Fruit fly (Drosophila melanogaster): ENCODE data around the gene Clic.

Clic gene

DNA sequence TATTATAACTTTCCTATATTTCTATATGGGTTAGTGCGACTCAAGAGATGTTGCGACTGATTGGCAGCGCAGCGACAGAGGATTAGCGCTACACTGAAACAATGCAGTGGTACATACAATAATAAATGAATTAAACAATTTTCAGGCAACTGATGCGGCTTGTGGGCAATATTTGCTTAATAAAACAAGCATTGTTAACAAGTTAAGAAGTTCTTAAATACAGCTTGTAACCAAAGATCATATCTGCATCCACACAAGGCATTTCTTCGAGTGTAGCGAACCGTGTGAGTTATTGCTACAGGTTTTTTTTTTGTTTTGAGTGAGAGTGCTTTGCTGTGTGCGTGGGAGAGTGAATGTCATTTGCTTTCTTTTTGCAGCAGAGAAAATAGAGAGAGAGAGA, 16.8 kb upstream of the Clic start (continued):
- TF ChIP-seq CG7839 (tag; optimal IDR thresholded peaks at IDR 0.05) (peak; percentile 81), Hsf (GFP tag; optimal IDR thresholded peaks at IDR 0.05) (peak; percentile 76), Ets97D (GFP tag; optimal IDR thresholded peaks at IDR 0.05) (peak; percentile 28), CG17385 (GFP tag; optimal IDR thresholded peaks at IDR 0.05) (peak; percentile 63), CG11723 (GFP tag; optimal IDR thresholded peaks at IDR 0.05) (peak; percentile 56), CG4820 (GFP tag; optimal IDR thresholded peaks at IDR 0.05) (peak; percentile 83), CG11696 (GFP tag; IDR thresholded peaks at IDR 0.05) (no peak), Ptx1 (GFP tag; IDR thresholded peaks at IDR 0.05) (peak; percentile 84), tll (GFP tag; optimal IDR thresholded peaks at IDR 0.05) (no peak), row (GFP tag; IDR thresholded peaks at IDR 0.05) (peak; percentile 79), Sin3A (optimal IDR thresholded peaks at IDR 0.05) (no peak), wdn (GFP tag; IDR thresholded peaks at IDR 0.05) (no peak), nau (GFP tag; optimal IDR thresholded peaks at IDR 0.05) (peak; percentile 68), scrt (GFP tag; optimal IDR thresholded peaks at IDR 0.05) (peak; percentile 49), psq (GFP tag; optimal IDR thresholded peaks at IDR 0.05) (no peak), maf-S (GFP tag; optimal IDR thresholded peaks at IDR 0.05) (peak; percentile 58), CG7987 (GFP tag; optimal IDR thresholded peaks at IDR 0.05) (no peak), CG3847 (GFP tag; IDR thresholded peaks at IDR 0.05) (peak; percentile 55; the same call in 1 of the 2 replicates), D19A (tag; optimal IDR thresholded peaks at IDR 0.05) (peak; percentile 28), Hmx (GFP tag; optimal IDR thresholded peaks at IDR 0.05) (peak; percentile 59), Bteb2 (GFP tag; optimal IDR thresholded peaks at IDR 0.05) (peak; percentile 40), CG12155 (GFP tag; optimal IDR thresholded peaks at IDR 0.05) (peak; percentile 51), onecut (GFP tag; IDR thresholded peaks at IDR 0.05) (peak; percentile 59), CG11456 (GFP tag; IDR thresholded peaks at IDR 0.05) (peak; percentile 54; the same call in 1 of the 3 replicates), croc (GFP tag; conservative IDR thresholded peaks at IDR 0.05) (no peak; the same call in 2 of the 3 replicates), Deaf1 (tag; optimal IDR thresholded peaks at IDR 0.05) (peak; percentile 12), CG7357 (GFP tag; IDR thresholded peaks at IDR 0.05) (peak; percentile 59; the same call in 2 of the 3 replicates), repo (GFP tag; optimal IDR thresholded peaks at IDR 0.05) (peak; percentile 64), CG2120 (GFP tag; optimal IDR thresholded peaks at IDR 0.05) (peak; percentile 76), tup (GFP tag; optimal IDR thresholded peaks at IDR 0.05) (no peak), CG8765 (GFP tag; IDR thresholded peaks at IDR 0.05) (peak; percentile 49; the same call in 1 of the 2 replicates), phol (tag; optimal IDR thresholded peaks at IDR 0.05) (peak; percentile 81), twi (tag; optimal IDR thresholded peaks at IDR 0.05) (no peak), MBD-R2 (GFP tag; IDR thresholded peaks at IDR 0.05) (no peak), CG4617 (GFP tag; optimal IDR thresholded peaks at IDR 0.05; ENCODE audit: borderline replicate concordance) (peak; percentile 17), Bdp1 (GFP tag; optimal IDR thresholded peaks at IDR 0.05) (no peak), CG5245 (GFP tag; optimal IDR thresholded peaks at IDR 0.05) (peak; percentile 69), nerfin-1 (tag; optimal IDR thresholded peaks at IDR 0.05) (peak; percentile 53), NK7.1 (GFP tag; optimal IDR thresholded peaks at IDR 0.05) (peak; percentile 38), CG34422 (GFP tag; IDR thresholded peaks at IDR 0.05) (peak; percentile 76), Sox102F (GFP tag; optimal IDR thresholded peaks at IDR 0.05) (peak; percentile 90), nom (GFP tag; optimal IDR thresholded peaks at IDR 0.05) (peak; percentile 66), CG7745 (tag; optimal IDR thresholded peaks at IDR 0.05) (no peak), CG9817 (tag; optimal IDR thresholded peaks at IDR 0.05) (peak; percentile 61), Mrtf (GFP tag; IDR thresholded peaks at IDR 0.05) (no peak; the same call in 2 of the 3 replicates), CG10431 (GFP tag; optimal IDR thresholded peaks at IDR 0.05) (no peak), CG16863 (GFP tag; optimal IDR thresholded peaks at IDR 0.05) (peak; percentile 53), dysf (GFP tag; IDR thresholded peaks at IDR 0.05) (peak; percentile 79), sens-2 (GFP tag; IDR thresholded peaks at IDR 0.05) (peak; percentile 67), CG14014 (GFP tag; IDR thresholded peaks at IDR 0.05) (peak; percentile 67; the same call in 1 of the 2 replicates), fu2 (GFP tag; optimal IDR thresholded peaks at IDR 0.05) (peak; percentile 64), cg (GFP tag; optimal IDR thresholded peaks at IDR 0.05) (no peak)
